Fruit fly (Drosophila melanogaster) Kc167 (cell line): Measurements from ENCODE around the gene Atg4a.

Experiments used
- Myc ChIP-seq: fragments of >200 bp; optimal IDR thresholded peaks from 2 replicates; lab custom pipeline; 2017; ENCODE audit warnings: missing external identifiers
- h ChIP-seq: fragments of >200 bp; optimal IDR thresholded peaks from 3 replicates; lab custom pipeline; 2018; ENCODE audit warnings: missing external identifiers
- psq ChIP-seq: fragments of >200 bp; optimal IDR thresholded peaks from 2 replicates; lab custom pipeline; 2017; ENCODE audit warnings: missing external identifiers
- ttk ChIP-seq: sonication (Bioruptor generic); optimal IDR thresholded peaks from 2 replicates; lab custom pipeline; 2017; ENCODE audit warnings: missing external identifiers

DNA sequence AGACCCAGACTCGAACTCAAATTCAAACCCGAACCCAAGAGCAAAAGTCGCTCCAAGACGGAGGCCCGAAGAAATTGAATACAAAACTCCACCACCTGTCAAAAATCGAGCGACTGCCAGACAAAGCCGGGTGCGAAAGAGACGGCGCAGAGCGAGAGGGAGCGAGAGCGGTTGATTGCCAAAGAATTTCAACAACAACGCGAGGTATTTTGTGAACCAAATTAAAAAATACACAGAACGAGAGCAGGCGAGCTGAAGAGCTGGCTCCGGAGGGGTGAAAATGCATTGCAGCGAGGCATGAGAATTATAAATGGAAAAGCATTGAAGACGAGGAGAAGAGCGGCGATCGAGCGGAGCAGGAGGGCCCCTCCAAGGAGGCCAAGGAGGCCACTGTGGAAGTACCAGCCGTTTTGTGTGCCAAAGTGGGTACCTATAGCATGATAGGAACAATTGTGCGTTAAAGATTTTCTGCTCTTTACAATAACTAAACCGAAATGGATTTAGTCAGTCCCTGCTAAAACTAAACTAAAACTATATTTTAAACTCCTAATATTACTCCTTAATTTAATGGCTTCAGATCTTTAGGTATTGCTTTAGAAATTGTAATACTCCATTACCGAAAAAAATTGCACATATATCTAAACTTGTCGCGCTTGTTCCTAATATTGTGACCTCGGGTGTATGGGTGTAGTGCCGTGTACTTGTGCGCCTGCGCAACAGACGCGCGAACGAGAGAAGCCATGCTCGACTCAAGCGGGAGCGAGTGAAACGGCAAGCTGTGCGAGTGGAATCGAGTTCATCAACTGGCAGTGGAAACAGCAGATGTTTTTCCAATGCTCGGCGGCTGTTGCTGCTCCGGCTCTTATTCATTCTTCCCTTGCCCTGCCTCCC lies 18.0 kb upstream of the Atg4a start:
- TF ChIP-seq h (lab: Kevin White, UChicago) (no peak), Myc (lab: Kevin White, UChicago) (no peak), ttk (lab: Kevin White, UChicago) (no peak), psq (lab: Kevin White, UChicago) (no peak)
